Worm (Caenorhabditis elegans) whole organism, L4/young adult: ENCODE data around the gene F09B9.5.

Experiments used
- W03F9.2 ChIP-seq: fragments of 150-350 bp; optimal IDR thresholded peaks from 2 replicates; lab custom pipeline; 2014; ENCODE audit warnings: missing biosample characterization, missing genetic modification characterization
- dao-5 ChIP-seq: sonication (generic microtip); optimal IDR thresholded peaks from 2 replicates; lab custom pipeline; 2016; ENCODE audit warnings: missing genotype, missing genetic modification characterization, moderate library complexity, missing compliant biosample characterization
- him-1 ChIP-seq: sonication (generic microtip); optimal IDR thresholded peaks from 2 replicates; lab custom pipeline; 2016; ENCODE audit warnings: missing genotype, missing genetic modification reagents, missing genetic modification characterization, missing compliant biosample characterization

- TF ChIP-seq him-1 (tag; lab: Kevin White, UChicago) = no peak
- no peak for TF ChIP-seq dao-5 (tag; lab: Kevin White, UChicago)
- no peak for TF ChIP-seq W03F9.2 (tag; lab: Kevin White, UChicago)
Measured at ce11 chrX:10176295-10176694, 21.7 kb downstream of the F09B9.5 start, which contains the start of gene ncs-4.
